1 fruit fly cellular context compared by ENCODE assay signal in genomic region chrX:7013320-7014214, dm6.
TF ChIP-seq lines count a peak whose summit lies in the region.

Gene CG3032, minus strand, starts transcription at chrX:7013881.
Gene CG4593, plus strand, starts transcription at chrX:7013887.

TF ChIP-seq in whole organism, embryonic, 481 proteins besides CTCF, POLR2A, EP300 and RAD21 (continued from another document and continues in another):
- TF ChIP-seq Poxn (GFP tag; IDR thresholded peaks at IDR 0.05; lab: Robert Waterston, UW) (peak; percentile 79), br (optimal IDR thresholded peaks at IDR 0.05; lab: Kevin White, UChicago) (no peak), CG2199 (GFP tag; IDR thresholded peaks at IDR 0.05; lab: Robert Waterston, UW) (no peak), CG1233 (GFP tag; optimal IDR thresholded peaks at IDR 0.05; lab: Kevin White, UChicago) (peak; percentile 64), wek (GFP tag; optimal IDR thresholded peaks at IDR 0.05; lab: Kevin White, UChicago) (peak; percentile 19), CG10431 (GFP tag; optimal IDR thresholded peaks at IDR 0.05; lab: Kevin White, UChicago) (no peak), CG32767 (GFP tag; IDR thresholded peaks at IDR 0.05; lab: Robert Waterston, UW) (peak; percentile 87), Ets65A (GFP tag; lab: Kevin White, UChicago) (peak; percentile 97), stc (GFP tag; IDR thresholded peaks at IDR 0.05; lab: Robert Waterston, UW) (peak; percentile 84), Xbp1 (GFP tag; optimal IDR thresholded peaks at IDR 0.05; lab: Kevin White, UChicago) (peak; percentile 87), CG6689 (GFP tag; IDR thresholded peaks at IDR 0.05; lab: Robert Waterston, UW) (peak; percentile 87), C15 (GFP tag; IDR thresholded peaks at IDR 0.05; lab: Robert Waterston, UW) (peak; percentile 73; the same call in 2 of the 3 replicates), eyg (GFP tag; optimal IDR thresholded peaks at IDR 0.05; lab: Kevin White, UChicago) (peak; percentile 36), CG11695 (GFP tag; IDR thresholded peaks at IDR 0.05; lab: Robert Waterston, UW) (peak; percentile 82; the same call in 2 of the 3 replicates), fru (optimal IDR thresholded peaks at IDR 0.05; lab: Kevin White, UChicago) (no peak), pho (GFP tag; optimal IDR thresholded peaks at IDR 0.05; lab: Kevin White, UChicago) (peak; percentile 81), dmrt11E (tag; optimal IDR thresholded peaks at IDR 0.05; lab: Kevin White, UChicago) (peak; percentile 60), ewg (GFP tag; optimal IDR thresholded peaks at IDR 0.05; lab: Kevin White, UChicago) (peak; percentile 47), emc (GFP tag; optimal IDR thresholded peaks at IDR 0.05; lab: Kevin White, UChicago) (peak; percentile 38), tup (GFP tag; optimal IDR thresholded peaks at IDR 0.05; lab: Kevin White, UChicago) (peak; percentile 48), usp (GFP tag; optimal IDR thresholded peaks at IDR 0.05; lab: Kevin White, UChicago) (no peak), CG7271 (tag; optimal IDR thresholded peaks at IDR 0.05; lab: Kevin White, UChicago) (no peak), CG13287 (GFP tag; IDR thresholded peaks at IDR 0.05; lab: Robert Waterston, UW; ENCODE audit: partially characterized antibody) (peak; percentile 23; the same call in 1 of the 2 replicates), NK7.1 (GFP tag; optimal IDR thresholded peaks at IDR 0.05; lab: Kevin White, UChicago) (peak; percentile 56), vvl (GFP tag; IDR thresholded peaks at IDR 0.05; lab: Robert Waterston, UW) (peak; percentile 93), sim (GFP tag; IDR thresholded peaks at IDR 0.05; lab: Robert Waterston, UW) (no peak), CG30020 (tag; optimal IDR thresholded peaks at IDR 0.05; lab: Kevin White, UChicago) (peak; percentile 42), kni (GFP tag; optimal IDR thresholded peaks at IDR 0.05; lab: Kevin White, UChicago) (no peak), mirr (GFP tag; optimal IDR thresholded peaks at IDR 0.05; lab: Kevin White, UChicago) (peak; percentile 17), CG16813 (GFP tag; IDR thresholded peaks at IDR 0.05; lab: Robert Waterston, UW; ENCODE audit: partially characterized antibody) (no peak), CG10979 (tag; optimal IDR thresholded peaks at IDR 0.05; lab: Kevin White, UChicago) (peak; percentile 60), slou (GFP tag; optimal IDR thresholded peaks at IDR 0.05; lab: Kevin White, UChicago) (peak; percentile 71), CG17359 (tag; optimal IDR thresholded peaks at IDR 0.05; lab: Kevin White, UChicago) (peak; percentile 82), corto (GFP tag; optimal IDR thresholded peaks at IDR 0.05; lab: Kevin White, UChicago) (no peak), psq (GFP tag; optimal IDR thresholded peaks at IDR 0.05; lab: Kevin White, UChicago) (peak; percentile 11), Doc2 (GFP tag; IDR thresholded peaks at IDR 0.05; lab: Robert Waterston, UW) (no peak), Lpt (GFP tag; optimal IDR thresholded peaks at IDR 0.05; lab: Kevin White, UChicago) (no peak), Elba2 (GFP tag; optimal IDR thresholded peaks at IDR 0.05; lab: Kevin White, UChicago) (no peak), Hr39 (optimal IDR thresholded peaks at IDR 0.05; lab: Kevin White, UChicago) (no peak), MBD-R2 (GFP tag; IDR thresholded peaks at IDR 0.05; lab: Robert Waterston, UW) (peak; percentile 95), CG2875 (GFP tag; optimal IDR thresholded peaks at IDR 0.05; lab: Kevin White, UChicago) (peak; percentile 16), E2f2 (GFP tag; IDR thresholded peaks at IDR 0.05; lab: Robert Waterston, UW) (peak; percentile 66), CG8765 (GFP tag; IDR thresholded peaks at IDR 0.05; lab: Robert Waterston, UW) (peak; percentile 75; the same call in 1 of the 2 replicates), CrebB (tag; optimal IDR thresholded peaks at IDR 0.05; lab: Kevin White, UChicago) (peak; percentile 65), Hey (tag; optimal IDR thresholded peaks at IDR 0.05; lab: Kevin White, UChicago) (no peak), H15 (GFP tag; IDR thresholded peaks at IDR 0.05; lab: Robert Waterston, UW) (peak; percentile 84), rib (GFP tag; IDR thresholded peaks at IDR 0.05; lab: Robert Waterston, UW) (peak; percentile 81), Bgb (GFP tag; IDR thresholded peaks at IDR 0.05; lab: Robert Waterston, UW; ENCODE audit: partially characterized antibody) (no peak), CG9817 (tag; optimal IDR thresholded peaks at IDR 0.05; lab: Kevin White, UChicago) (peak; percentile 81), lola (GFP tag; optimal IDR thresholded peaks at IDR 0.05; lab: Kevin White, UChicago) (peak in 1 of 3 experiments; percentile 42), danr (GFP tag; IDR thresholded peaks at IDR 0.05; lab: Robert Waterston, UW) (peak; percentile 70), zfh1 (GFP tag; IDR thresholded peaks at IDR 0.05; lab: Robert Waterston, UW) (peak; percentile 88), ham (GFP tag; IDR thresholded peaks at IDR 0.05; lab: Robert Waterston, UW) (no peak; the same call in 1 of the 2 replicates), CG10267 (tag; optimal IDR thresholded peaks at IDR 0.05; lab: Kevin White, UChicago) (peak; percentile 67), CG2202 (tag; optimal IDR thresholded peaks at IDR 0.05; lab: Kevin White, UChicago) (peak; percentile 43), CG8359 (GFP tag; optimal IDR thresholded peaks at IDR 0.05; lab: Kevin White, UChicago; ENCODE audit: borderline replicate concordance) (no peak), CG31441 (GFP tag; IDR thresholded peaks at IDR 0.05; lab: Robert Waterston, UW) (peak; percentile 81), Chrac-16 (GFP tag; optimal IDR thresholded peaks at IDR 0.05; lab: Kevin White, UChicago) (peak; percentile 81), CG4617 (GFP tag; optimal IDR thresholded peaks at IDR 0.05; lab: Kevin White, UChicago; ENCODE audit: borderline replicate concordance) (peak; percentile 86), exex (tag; optimal IDR thresholded peaks at IDR 0.05; lab: Kevin White, UChicago) (peak; percentile 23), CG3163 (GFP tag; optimal IDR thresholded peaks at IDR 0.05; lab: Kevin White, UChicago) (peak; percentile 40), sc (optimal IDR thresholded peaks at IDR 0.05; lab: Kevin White, UChicago) (no peak), sc (GFP tag; optimal IDR thresholded peaks at IDR 0.05; lab: Kevin White, UChicago) (no peak), Ada2b (GFP tag; IDR thresholded peaks at IDR 0.05; lab: Robert Waterston, UW) (peak; percentile 88), CG2129 (GFP tag; IDR thresholded peaks at IDR 0.05; lab: Robert Waterston, UW; ENCODE audit: partially characterized antibody) (no peak), en (GFP tag; optimal IDR thresholded peaks at IDR 0.05; lab: Kevin White, UChicago) (peak; percentile 20), zen (tag; optimal IDR thresholded peaks at IDR 0.05; lab: Kevin White, UChicago) (peak; percentile 69), bigmax (GFP tag; optimal IDR thresholded peaks at IDR 0.05; lab: Kevin White, UChicago) (no peak), CG12659 (GFP tag; optimal IDR thresholded peaks at IDR 0.05; lab: Kevin White, UChicago) (peak; percentile 81), Nf-YB (GFP tag; optimal IDR thresholded peaks at IDR 0.05; lab: Kevin White, UChicago) (peak; percentile 47), CG34422 (GFP tag; IDR thresholded peaks at IDR 0.05; lab: Robert Waterston, UW) (peak; percentile 92), HLHmδ (GFP tag; optimal IDR thresholded peaks at IDR 0.05; lab: Kevin White, UChicago) (no peak), oc (tag; optimal IDR thresholded peaks at IDR 0.05; lab: Kevin White, UChicago) (peak; percentile 75), klu (GFP tag; IDR thresholded peaks at IDR 0.05; lab: Robert Waterston, UW) (peak; percentile 83), CG17568 (GFP tag; optimal IDR thresholded peaks at IDR 0.05; lab: Kevin White, UChicago) (peak; percentile 69), CG1529 (GFP tag; optimal IDR thresholded peaks at IDR 0.05; lab: Kevin White, UChicago) (peak; percentile 60), cato (GFP tag; optimal IDR thresholded peaks at IDR 0.05; lab: Kevin White, UChicago; ENCODE audit: borderline replicate concordance) (peak; percentile 55), Sry-β (GFP tag; optimal IDR thresholded peaks at IDR 0.05; lab: Kevin White, UChicago) (no peak), yki (optimal IDR thresholded peaks at IDR 0.05; lab: Kevin White, UChicago) (no peak), dati (GFP tag; IDR thresholded peaks at IDR 0.05; lab: Robert Waterston, UW) (peak; percentile 79), aop (GFP tag; IDR thresholded peaks at IDR 0.05; lab: Robert Waterston, UW) (no peak), zen2 (GFP tag; IDR thresholded peaks at IDR 0.05; lab: Robert Waterston, UW; ENCODE audit: partially characterized antibody) (no peak), Dll (GFP tag; IDR thresholded peaks at IDR 0.05; lab: Robert Waterston, UW; ENCODE audit: partially characterized antibody) (no peak), esg (GFP tag; conservative IDR thresholded peaks at IDR 0.05; lab: Robert Waterston, UW) (peak; percentile 88), CG6791 (GFP tag; IDR thresholded peaks at IDR 0.05; lab: Robert Waterston, UW; ENCODE audit: partially characterized antibody) (no peak), CG14965 (GFP tag; optimal IDR thresholded peaks at IDR 0.05; lab: Kevin White, UChicago; ENCODE audit: borderline replicate concordance) (no peak), CG7556 (GFP tag; optimal IDR thresholded peaks at IDR 0.05; lab: Kevin White, UChicago) (peak; percentile 64), run (tag; optimal IDR thresholded peaks at IDR 0.05; lab: Kevin White, UChicago) (peak; percentile 57), CG6854 (GFP tag; optimal IDR thresholded peaks at IDR 0.05; lab: Kevin White, UChicago) (peak; percentile 35), nau (GFP tag; optimal IDR thresholded peaks at IDR 0.05; lab: Kevin White, UChicago) (peak; percentile 31), CG11696 (GFP tag; IDR thresholded peaks at IDR 0.05; lab: Robert Waterston, UW) (peak; percentile 80), Dref (GFP tag; IDR thresholded peaks at IDR 0.05; lab: Robert Waterston, UW) (peak; percentile 38), CG10321 (GFP tag; IDR thresholded peaks at IDR 0.05; lab: Robert Waterston, UW) (0 out of 2 replicates have a peak, but pooled peaks have one; percentile 49), slbo (GFP tag; IDR thresholded peaks at IDR 0.05; lab: Robert Waterston, UW) (peak; percentile 96), CG14860 (GFP tag; IDR thresholded peaks at IDR 0.05; lab: Robert Waterston, UW; ENCODE audit: partially characterized antibody) (no peak), Hand (GFP tag; optimal IDR thresholded peaks at IDR 0.05; lab: Kevin White, UChicago) (peak; percentile 40), odd (GFP tag; optimal IDR thresholded peaks at IDR 0.05; lab: Kevin White, UChicago) (no peak), Gsc (GFP tag; IDR thresholded peaks at IDR 0.05; lab: Robert Waterston, UW) (peak; percentile 41; the same call in 1 of the 2 replicates), gro (GFP tag; optimal IDR thresholded peaks at IDR 0.05; lab: Kevin White, UChicago) (peak; percentile 72), kay (GFP tag; optimal IDR thresholded peaks at IDR 0.05; lab: Kevin White, UChicago) (peak; percentile 53), Blimp-1 (GFP tag; optimal IDR thresholded peaks at IDR 0.05; lab: Kevin White, UChicago) (peak; percentile 67), Side (GFP tag; optimal IDR thresholded peaks at IDR 0.05; lab: Kevin White, UChicago) (peak; percentile 62), jigr1 (GFP tag; IDR thresholded peaks at IDR 0.05; lab: Robert Waterston, UW) (peak; percentile 65; the same call in 2 of the 3 replicates), CG7786 (GFP tag; optimal IDR thresholded peaks at IDR 0.05; lab: Kevin White, UChicago) (peak; percentile 72), CG8924 (tag; optimal IDR thresholded peaks at IDR 0.05; lab: Kevin White, UChicago) (peak; percentile 77), D (optimal IDR thresholded peaks at IDR 0.05; lab: Kevin White, UChicago) (no peak), D (GFP tag; optimal IDR thresholded peaks at IDR 0.05; lab: Kevin White, UChicago) (peak; percentile 24), CG5953 (GFP tag; IDR thresholded peaks at IDR 0.05; lab: Robert Waterston, UW) (peak; percentile 65), CG9797 (GFP tag; optimal IDR thresholded peaks at IDR 0.05; lab: Kevin White, UChicago) (peak; percentile 68), dpn (GFP tag; optimal IDR thresholded peaks at IDR 0.05; lab: Kevin White, UChicago) (peak; percentile 76 to 84), Sox102F (GFP tag; optimal IDR thresholded peaks at IDR 0.05; lab: Kevin White, UChicago) (peak; percentile 85), tll (GFP tag; optimal IDR thresholded peaks at IDR 0.05; lab: Kevin White, UChicago) (no peak), Optix (GFP tag; IDR thresholded peaks at IDR 0.05; lab: Robert Waterston, UW) (peak; percentile 68; the same call in 2 of the 3 replicates), bbx (GFP tag; IDR thresholded peaks at IDR 0.05; lab: Robert Waterston, UW; ENCODE audit: partially characterized antibody) (no peak), toy (GFP tag; IDR thresholded peaks at IDR 0.05; lab: Robert Waterston, UW) (no peak), nerfin-2 (GFP tag; IDR thresholded peaks at IDR 0.05; lab: Robert Waterston, UW; ENCODE audit: partially characterized antibody) (no peak), Xrp1 (GFP tag; IDR thresholded peaks at IDR 0.05; lab: Robert Waterston, UW) (peak; percentile 87), CG17385 (GFP tag; optimal IDR thresholded peaks at IDR 0.05; lab: Kevin White, UChicago) (peak; percentile 93), Atf6 (GFP tag; IDR thresholded peaks at IDR 0.05; lab: Robert Waterston, UW) (peak; percentile 88), lov (optimal IDR thresholded peaks at IDR 0.05; lab: Kevin White, UChicago) (no peak), lov (GFP tag; IDR thresholded peaks at IDR 0.05; lab: Robert Waterston, UW) (peak; percentile 68; the same call in 2 of the 3 replicates), pita (GFP tag; optimal IDR thresholded peaks at IDR 0.05; lab: Kevin White, UChicago) (no peak), ssp (GFP tag; IDR thresholded peaks at IDR 0.05; lab: Robert Waterston, UW) (peak; percentile 76), fd64A (GFP tag; optimal IDR thresholded peaks at IDR 0.05; lab: Kevin White, UChicago) (no peak), Hr3 (GFP tag; optimal IDR thresholded peaks at IDR 0.05; lab: Kevin White, UChicago) (peak; percentile 77), CG4282 (GFP tag; optimal IDR thresholded peaks at IDR 0.05; lab: Kevin White, UChicago) (peak; percentile 49), CG11560 (tag; IDR thresholded peaks at IDR 0.05; lab: Robert Waterston, UW) (peak; percentile 69; the same call in 2 of the 3 replicates), gsb (GFP tag; IDR thresholded peaks at IDR 0.05; lab: Robert Waterston, UW) (peak; percentile 87), Abd-B (GFP tag; optimal IDR thresholded peaks at IDR 0.05; lab: Kevin White, UChicago) (peak; percentile 75), gsb-n (tag; optimal IDR thresholded peaks at IDR 0.05; lab: Kevin White, UChicago) (peak; percentile 60)
